Fruit fly (Drosophila melanogaster): ENCODE data around the gene CREG.

The CREG gene

dm6 chr3R:17385329-17386019 lies 9.0 kb downstream of the CREG start (continued):
- TF ChIP-seq CG4820 (GFP tag; optimal IDR thresholded peaks at IDR 0.05) (peak; percentile 15), CG9727 (GFP tag; optimal IDR thresholded peaks at IDR 0.05) (peak; percentile 46), sob (GFP tag; IDR thresholded peaks at IDR 0.05) (peak; percentile 84), ab (GFP tag; optimal IDR thresholded peaks at IDR 0.05) (no peak), CG8089 (GFP tag; optimal IDR thresholded peaks at IDR 0.05) (peak; percentile 16), kni (GFP tag; optimal IDR thresholded peaks at IDR 0.05) (no peak), ATbp (GFP tag; optimal IDR thresholded peaks at IDR 0.05) (no peak), cad (GFP tag; optimal IDR thresholded peaks at IDR 0.05) (no peak), HLH54F (GFP tag; optimal IDR thresholded peaks at IDR 0.05) (peak; percentile 60), disco-r (GFP tag; optimal IDR thresholded peaks at IDR 0.05) (no peak), NfI (GFP tag; optimal IDR thresholded peaks at IDR 0.05) (peak; percentile 61), schlank (tag; optimal IDR thresholded peaks at IDR 0.05) (peak; percentile 5), CG12391 (tag; optimal IDR thresholded peaks at IDR 0.05) (peak; percentile 56), repo (GFP tag; optimal IDR thresholded peaks at IDR 0.05) (peak; percentile 58), Spps (tag; optimal IDR thresholded peaks at IDR 0.05) (no peak), sna (GFP tag; IDR thresholded peaks at IDR 0.05; ENCODE audit: partially characterized antibody) (0 out of 2 replicates have a peak, but pooled peaks have one; percentile 53), bsh (GFP tag; optimal IDR thresholded peaks at IDR 0.05) (peak in 1 of 2 experiments; percentile 33), CG9797 (GFP tag; optimal IDR thresholded peaks at IDR 0.05) (peak; percentile 93), Awh (GFP tag; IDR thresholded peaks at IDR 0.05) (no peak), caup (GFP tag; optimal IDR thresholded peaks at IDR 0.05; ENCODE audit: severe bottlenecking) (peak; percentile 81), CG2116 (GFP tag; optimal IDR thresholded peaks at IDR 0.05) (peak; percentile 99), org-1 (GFP tag; optimal IDR thresholded peaks at IDR 0.05) (peak; percentile 38), HLH3B (GFP tag; IDR thresholded peaks at IDR 0.05) (peak; percentile 37; the same call in 1 of the 2 replicates), oc (tag; optimal IDR thresholded peaks at IDR 0.05) (no peak), Rfx (GFP tag; IDR thresholded peaks at IDR 0.05) (peak; percentile 70), Dp (GFP tag; optimal IDR thresholded peaks at IDR 0.05) (peak; percentile 97), al (GFP tag; IDR thresholded peaks at IDR 0.05) (no peak), ems (GFP tag; optimal IDR thresholded peaks at IDR 0.05) (peak; percentile 41), CG15479 (GFP tag; optimal IDR thresholded peaks at IDR 0.05) (no peak), CG11695 (GFP tag; IDR thresholded peaks at IDR 0.05) (peak; percentile 53; the same call in 2 of the 3 replicates), jing (GFP tag; optimal IDR thresholded peaks at IDR 0.05) (peak; percentile 23), Oaz (GFP tag; IDR thresholded peaks at IDR 0.05) (peak; percentile 65), CG14710 (tag; optimal IDR thresholded peaks at IDR 0.05) (peak; percentile 64), ara (GFP tag; IDR thresholded peaks at IDR 0.05) (peak; percentile 40; the same call in 1 of the 2 replicates), chinmo (GFP tag; IDR thresholded peaks at IDR 0.05; ENCODE audit: partially characterized antibody) (no peak; the same call in 3 of the 4 replicates), CG6654 (GFP tag; optimal IDR thresholded peaks at IDR 0.05) (no peak), CG3995 (GFP tag; optimal IDR thresholded peaks at IDR 0.05) (peak; percentile 47), HHEX (GFP tag; optimal IDR thresholded peaks at IDR 0.05) (peak; percentile 23), CG4328 (GFP tag; optimal IDR thresholded peaks at IDR 0.05) (no peak), CG11696 (GFP tag; IDR thresholded peaks at IDR 0.05) (0 out of 2 replicates have a peak, but pooled peaks have one; percentile 39), shn (GFP tag; optimal IDR thresholded peaks at IDR 0.05) (peak; percentile 22), CG31365 (tag; optimal IDR thresholded peaks at IDR 0.05) (peak; percentile 63), ham (GFP tag; IDR thresholded peaks at IDR 0.05) (peak; percentile 51), ash1 (GFP tag; optimal IDR thresholded peaks at IDR 0.05) (no peak), CG34224 (GFP tag; IDR thresholded peaks at IDR 0.05; ENCODE audit: partially characterized antibody) (peak; percentile 40; the same call in 1 of the 3 replicates), CG14667 (GFP tag; IDR thresholded peaks at IDR 0.05) (no peak), danr (GFP tag; IDR thresholded peaks at IDR 0.05) (peak; percentile 38; the same call in 1 of the 2 replicates), sug (tag; optimal IDR thresholded peaks at IDR 0.05) (peak; percentile 62), CG7357 (GFP tag; IDR thresholded peaks at IDR 0.05) (no peak)
